Fruit fly (Drosophila melanogaster): Measurements from ENCODE around the gene CG13083.

CG13083 gene

dm6 chr2L:19533247-19533646 lies 46.0 kb downstream of the CG13083 start, which contains the start of gene CG33116 (continued):
- TF ChIP-seq Dad (GFP tag; optimal IDR thresholded peaks at IDR 0.05) (peak; percentile 82), CG7963 (GFP tag; IDR thresholded peaks at IDR 0.05; ENCODE audit: partially characterized antibody) (no peak), fd3F (GFP tag; optimal IDR thresholded peaks at IDR 0.05) (peak; percentile 10), CG7556 (GFP tag; optimal IDR thresholded peaks at IDR 0.05) (peak; percentile 79), CG10654 (GFP tag; optimal IDR thresholded peaks at IDR 0.05) (peak; percentile 84), br (optimal IDR thresholded peaks at IDR 0.05) (no peak), CG18476 (GFP tag; optimal IDR thresholded peaks at IDR 0.05) (peak; percentile 78), ems (GFP tag; optimal IDR thresholded peaks at IDR 0.05) (peak; percentile 83), bowl (GFP tag; IDR thresholded peaks at IDR 0.05) (0 out of 2 replicates have a peak, but pooled peaks have one; percentile 52), CG17912 (GFP tag; optimal IDR thresholded peaks at IDR 0.05) (peak; percentile 56), wdn (GFP tag; IDR thresholded peaks at IDR 0.05) (peak; percentile 57; the same call in 1 of the 2 replicates), CG31388 (GFP tag; optimal IDR thresholded peaks at IDR 0.05) (no peak), CG8944 (GFP tag; optimal IDR thresholded peaks at IDR 0.05) (peak; percentile 87), exex (tag; optimal IDR thresholded peaks at IDR 0.05) (peak; percentile 26), toy (GFP tag; IDR thresholded peaks at IDR 0.05) (peak; percentile 24; the same call in 1 of the 2 replicates), ranshi (GFP tag; IDR thresholded peaks at IDR 0.05) (peak; percentile 77; the same call in 1 of the 2 replicates), en (GFP tag; optimal IDR thresholded peaks at IDR 0.05) (peak; percentile 75), insv (GFP tag; optimal IDR thresholded peaks at IDR 0.05) (peak in 1 of 2 experiments; percentile 25), dan (GFP tag; IDR thresholded peaks at IDR 0.05) (no peak), D19B (GFP tag; optimal IDR thresholded peaks at IDR 0.05) (peak; percentile 47), D (optimal IDR thresholded peaks at IDR 0.05) (no peak), D (GFP tag; optimal IDR thresholded peaks at IDR 0.05) (peak; percentile 63), h (optimal IDR thresholded peaks at IDR 0.05) (no peak), TFAM (GFP tag; optimal IDR thresholded peaks at IDR 0.05) (peak; percentile 23), CG9437 (GFP tag; optimal IDR thresholded peaks at IDR 0.05) (peak; percentile 66), CG17385 (GFP tag; optimal IDR thresholded peaks at IDR 0.05) (peak; percentile 78), crol (GFP tag; IDR thresholded peaks at IDR 0.05) (no peak), Awh (GFP tag; IDR thresholded peaks at IDR 0.05) (peak; percentile 71; the same call in 1 of the 2 replicates), CG16863 (GFP tag; optimal IDR thresholded peaks at IDR 0.05) (peak; percentile 65), crc (GFP tag; optimal IDR thresholded peaks at IDR 0.05) (peak; percentile 68), psq (GFP tag; optimal IDR thresholded peaks at IDR 0.05) (peak; percentile 46), CG8281 (tag; optimal IDR thresholded peaks at IDR 0.05) (peak; percentile 45), CG12744 (GFP tag; optimal IDR thresholded peaks at IDR 0.05) (peak; percentile 71), E2f1 (GFP tag; IDR thresholded peaks at IDR 0.05) (peak; percentile 72), Nf-YC (tag; optimal IDR thresholded peaks at IDR 0.05) (peak; percentile 51), Poxn (GFP tag; IDR thresholded peaks at IDR 0.05) (no peak), cg (GFP tag; optimal IDR thresholded peaks at IDR 0.05) (peak; percentile 76), CG11696 (GFP tag; IDR thresholded peaks at IDR 0.05) (peak; percentile 100), gsb-n (tag; optimal IDR thresholded peaks at IDR 0.05) (peak; percentile 78), CG3163 (GFP tag; optimal IDR thresholded peaks at IDR 0.05) (peak; percentile 72), Abd-B (GFP tag; optimal IDR thresholded peaks at IDR 0.05) (peak; percentile 52), Eip74EF (GFP tag; optimal IDR thresholded peaks at IDR 0.05) (peak in 1 of 2 experiments; percentile 53), pho (GFP tag; optimal IDR thresholded peaks at IDR 0.05) (peak; percentile 81), CG6813 (GFP tag; optimal IDR thresholded peaks at IDR 0.05) (peak; percentile 72), Dip3 (GFP tag; optimal IDR thresholded peaks at IDR 0.05) (peak; percentile 85), CG14667 (GFP tag; IDR thresholded peaks at IDR 0.05) (no peak), Sry-β (GFP tag; optimal IDR thresholded peaks at IDR 0.05) (peak; percentile 49), CG11247 (GFP tag; IDR thresholded peaks at IDR 0.05) (peak; percentile 71), fd96Cb (tag; optimal IDR thresholded peaks at IDR 0.05) (peak; percentile 72), CG11398 (GFP tag; optimal IDR thresholded peaks at IDR 0.05) (peak; percentile 60), CG31365 (tag; optimal IDR thresholded peaks at IDR 0.05) (peak; percentile 37), CG15696 (tag; optimal IDR thresholded peaks at IDR 0.05) (peak; percentile 85)

Data from whole organism, embryonic.